Fruit fly (Drosophila melanogaster) whole organism, prepupa: ENCODE data around the gene Mer.

Experiments
- CG10669 ChIP-seq: fragments of 200-800 bp; sonication (Bioruptor generic); optimal IDR thresholded peaks from 3 replicates; lab custom pipeline; 2018; ENCODE audit warnings: missing biosample characterization, mild to moderate bottlenecking, missing genetic modification characterization, moderate library complexity
- Eip75B ChIP-seq: fragments of 200-800 bp; sonication (Bioruptor generic); optimal IDR thresholded peaks from 3 replicates; lab custom pipeline; 2016; ENCODE audit warnings: missing biosample characterization, missing genetic modification characterization
- Lpt ChIP-seq: fragments of 200-800 bp; sonication (Bioruptor generic); optimal IDR thresholded peaks from 3 replicates; lab custom pipeline; 2016; ENCODE audit warnings: missing biosample characterization, missing genetic modification characterization
- Met ChIP-seq: fragments of 200-800 bp; sonication (Bioruptor generic); optimal IDR thresholded peaks from 3 replicates; lab custom pipeline; 2016; ENCODE audit warnings: missing biosample characterization, missing genetic modification characterization
- OdsH ChIP-seq: fragments of 200-800 bp; sonication (Bioruptor generic); optimal IDR thresholded peaks from 3 replicates; lab custom pipeline; 2016; ENCODE audit warnings: missing biosample characterization, missing genetic modification characterization
- Sox15 ChIP-seq: fragments of 200-800 bp; sonication (Bioruptor generic); optimal IDR thresholded peaks from 3 replicates; lab custom pipeline; 2016; ENCODE audit warnings: missing biosample characterization, missing genetic modification characterization
- achi ChIP-seq: fragments of 200-800 bp; sonication (Bioruptor generic); optimal IDR thresholded peaks from 3 replicates; lab custom pipeline; 2016; ENCODE audit warnings: missing biosample characterization, missing genetic modification characterization
- acj6 ChIP-seq: fragments of 200-800 bp; sonication (Bioruptor generic); optimal IDR thresholded peaks from 3 replicates; lab custom pipeline; 2016; ENCODE audit warnings: missing biosample characterization, missing genetic modification characterization

DNA sequence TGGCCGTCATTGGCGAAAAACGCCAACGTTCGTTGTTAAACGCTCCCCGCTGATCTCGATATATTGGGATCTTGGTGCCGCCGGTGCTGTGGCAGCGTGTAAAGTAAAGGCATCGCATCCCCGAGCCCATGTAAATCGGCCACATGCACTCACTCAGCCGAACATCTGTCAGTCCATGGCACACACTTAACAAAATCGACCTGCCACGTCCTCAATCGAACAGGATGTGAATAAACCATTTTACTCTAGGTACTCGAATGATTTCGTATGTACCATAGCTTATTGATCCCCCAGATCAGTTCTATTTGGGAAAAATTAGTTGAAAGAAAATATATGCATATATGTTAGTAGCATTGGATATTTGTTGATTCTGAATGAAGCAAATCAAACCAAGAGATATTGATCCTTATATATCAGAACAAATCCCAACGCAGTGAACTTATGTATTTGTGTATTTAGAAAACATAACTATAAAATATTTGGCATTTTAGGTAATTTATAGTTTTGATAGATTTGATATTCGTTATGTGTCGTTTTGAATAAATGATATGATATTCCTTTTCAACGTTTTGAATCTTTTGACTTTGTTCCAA, 23.1 kb upstream of the Mer start:
- TF ChIP-seq Met (GFP tag; lab: Kevin White, UChicago) (no peak), acj6 (no peak), Eip75B (GFP tag; lab: Kevin White, UChicago) (no peak), CG10669 (GFP tag; lab: Kevin White, UChicago) (no peak), Sox15 (GFP tag; lab: Kevin White, UChicago) (no peak), Lpt (no peak), OdsH (GFP tag; lab: Kevin White, UChicago) (no peak), achi (GFP tag; lab: Kevin White, UChicago) (no peak)
